Fruit fly (Drosophila melanogaster) whole organism, adult: ENCODE data around the gene Wnt5.
A peak's percentile ranks its signal among the peaks of the same experiment; 100 is the strongest.

Experiments used
- CG12768 ChIP-seq: fragments of 200-800 bp; sonication (Bioruptor generic); optimal IDR thresholded peaks from 2 replicates; lab custom pipeline; 2017; ENCODE audit warnings: missing biosample characterization, missing genetic modification characterization, mild to moderate bottlenecking, moderate library complexity, missing genetic modification reagents
- CG14711 ChIP-seq: fragments of 200-800 bp; sonication (Bioruptor generic); optimal IDR thresholded peaks from 2 replicates; lab custom pipeline; 2018; ENCODE audit warnings: missing biosample characterization, mild to moderate bottlenecking, missing genetic modification characterization, moderate library complexity
- CG33017 ChIP-seq: fragments of 200-800 bp; sonication (Bioruptor generic); optimal IDR thresholded peaks from 2 replicates; lab custom pipeline; 2018; ENCODE audit warnings: missing biosample characterization, mild to moderate bottlenecking, missing genetic modification characterization, moderate library complexity
- CG5204 ChIP-seq: fragments of 200-800 bp; sonication (Bioruptor generic); optimal IDR thresholded peaks from 2 replicates; lab custom pipeline; 2016; ENCODE audit warnings: missing biosample characterization, missing genetic modification characterization
- Clk ChIP-seq: fragments of 200-800 bp; sonication (Bioruptor generic); optimal IDR thresholded peaks from 2 replicates; lab custom pipeline; 2017; ENCODE audit warnings: missing biosample characterization, missing genetic modification characterization
- Crg-1 ChIP-seq: fragments of 200-800 bp; sonication (Bioruptor generic); optimal IDR thresholded peaks from 2 replicates; lab custom pipeline; 2016; ENCODE audit warnings: missing biosample characterization, missing genetic modification characterization
- Hr96 ChIP-seq: fragments of 200-800 bp; sonication (Bioruptor generic); optimal IDR thresholded peaks from 2 replicates; lab custom pipeline; 2016; ENCODE audit warnings: missing biosample characterization, missing genetic modification characterization
- Mnt ChIP-seq: fragments of 200-800 bp; sonication (Bioruptor generic); optimal IDR thresholded peaks from 2 replicates; lab custom pipeline; 2016; ENCODE audit warnings: missing biosample characterization, mild to moderate bottlenecking, missing genetic modification characterization
- cnc ChIP-seq, 2 experiments: fragments of >200 bp; optimal IDR thresholded peaks; 2 replicates each; lab custom pipeline; 2017
- kay ChIP-seq: fragments of 200-800 bp; sonication (Bioruptor generic); peaks from one replicate; lab custom pipeline; 2016; ENCODE audit warnings: missing biosample characterization, missing genetic modification characterization, borderline replicate concordance
- pad ChIP-seq: fragments of 200-800 bp; sonication (Bioruptor generic); optimal IDR thresholded peaks from 3 replicates; lab custom pipeline; 2017; ENCODE audit warnings: missing biosample characterization, missing genetic modification characterization, mild to moderate bottlenecking, moderate library complexity, missing genetic modification reagents
- tj ChIP-seq: fragments of 200-800 bp; sonication (Bioruptor generic); optimal IDR thresholded peaks from 3 replicates; lab custom pipeline; 2017; ENCODE audit warnings: missing biosample characterization, mild to moderate bottlenecking, missing genetic modification characterization, moderate library complexity

dm6 chrX:18494165-18494740, 11.0 kb downstream of the Wnt5 start, which contains the start of gene CG15043:
- no peak for TF ChIP-seq CG12768 (GFP tag; lab: Kevin White, UChicago)
- TF ChIP-seq pad (GFP tag; lab: Kevin White, UChicago), result peak; percentile 28
- no peak for TF ChIP-seq tj (GFP tag; lab: Kevin White, UChicago)
- no peak for TF ChIP-seq kay
- no peak for TF ChIP-seq cnc (optimal IDR thresholded peaks at IDR 0.05; lab: Kevin White, UChicago)
- TF ChIP-seq Clk (GFP tag; lab: Kevin White, UChicago), result no peak
- TF ChIP-seq Hr96 (GFP tag; lab: Kevin White, UChicago), result no peak
- no peak for TF ChIP-seq CG33017 (tag; lab: Kevin White, UChicago)
- TF ChIP-seq CG14711, result peak; percentile 48
- no peak for TF ChIP-seq Crg-1 (GFP tag; lab: Kevin White, UChicago)
- no peak for TF ChIP-seq Mnt (GFP tag; lab: Kevin White, UChicago)
- TF ChIP-seq CG5204, result no peak
